Fruit fly (Drosophila melanogaster) whole organism, embryonic: ENCODE data around the gene Tis11.

Experiments used
- Bgb ChIP-seq: fragments of 200-800 bp; sonication (Bioruptor generic); IDR thresholded peaks from 2 replicates; pipeline ENCODE4 v1.3.6; 2022; ENCODE audit warnings: missing biosample characterization, missing genetic modification characterization; ENCODE audit not compliant: partially characterized antibody
- BtbVII ChIP-seq: fragments of 200-800 bp; sonication (Bioruptor generic); optimal IDR thresholded peaks from 3 replicates; lab custom pipeline; 2017; ENCODE audit warnings: missing biosample characterization, mild to moderate bottlenecking, missing genetic modification characterization
- CG10321 ChIP-seq: fragments of 200-800 bp; sonication (Bioruptor generic); IDR thresholded peaks from 2 replicates; pipeline ENCODE4 v1.3.6; 2022; ENCODE audit warnings: missing biosample characterization, missing genetic modification characterization
- CG10543 ChIP-seq: fragments of 200-800 bp; sonication (Bioruptor generic); optimal IDR thresholded peaks from 3 replicates; lab custom pipeline; 2017; ENCODE audit warnings: missing biosample characterization, mild to moderate bottlenecking, missing genetic modification characterization, moderate library complexity
- CG10654 ChIP-seq: fragments of 200-800 bp; sonication (Bioruptor generic); optimal IDR thresholded peaks from 2 replicates; lab custom pipeline; 2016; ENCODE audit warnings: missing biosample characterization, missing genetic modification characterization
- CG11093 ChIP-seq: fragments of 200-800 bp; sonication (Bioruptor generic); IDR thresholded peaks from 3 replicates; pipeline ENCODE4 v1.3.6; 2022; ENCODE audit warnings: missing biosample characterization, missing genetic modification characterization
- CG12155 ChIP-seq: fragments of 200-800 bp; sonication (Bioruptor generic); optimal IDR thresholded peaks from 3 replicates; lab custom pipeline; 2016; ENCODE audit warnings: missing biosample characterization, missing genetic modification characterization
- CG12391 ChIP-seq: fragments of 200-800 bp; sonication (Bioruptor generic); optimal IDR thresholded peaks from 3 replicates; lab custom pipeline; 2018; ENCODE audit warnings: missing biosample characterization, mild to moderate bottlenecking, missing genetic modification characterization, moderate library complexity
- CG12744 ChIP-seq: fragments of 200-800 bp; sonication (Bioruptor generic); optimal IDR thresholded peaks from 2 replicates; lab custom pipeline; 2016; ENCODE audit warnings: missing biosample characterization, missing genetic modification characterization
- CG16779 ChIP-seq: fragments of 200-800 bp; sonication (Bioruptor generic); IDR thresholded peaks from 2 replicates; pipeline ENCODE4 v1.3.6; 2022; ENCODE audit warnings: missing biosample characterization, missing genetic modification characterization
- CG1792 ChIP-seq: fragments of 200-800 bp; sonication (Bioruptor generic); optimal IDR thresholded peaks from 2 replicates; lab custom pipeline; 2016; ENCODE audit warnings: missing biosample characterization, missing genetic modification characterization
- CG33213 ChIP-seq: fragments of 200-800 bp; sonication (Bioruptor generic); optimal IDR thresholded peaks from 3 replicates; lab custom pipeline; 2016; ENCODE audit warnings: missing biosample characterization, missing genetic modification characterization
- CG34376 ChIP-seq: fragments of 200-800 bp; sonication (Bioruptor generic); optimal IDR thresholded peaks from 2 replicates; lab custom pipeline; 2018; ENCODE audit warnings: missing biosample characterization, mild to moderate bottlenecking, missing genetic modification characterization
- CG4424 ChIP-seq: fragments of 200-800 bp; sonication (Bioruptor generic); optimal IDR thresholded peaks from 3 replicates; lab custom pipeline; 2016; ENCODE audit warnings: missing biosample characterization, missing genetic modification characterization
- CG4707 ChIP-seq: fragments of 200-800 bp; sonication (Bioruptor generic); optimal IDR thresholded peaks from 2 replicates; lab custom pipeline; 2018; ENCODE audit warnings: missing biosample characterization, mild to moderate bottlenecking, missing genetic modification characterization, moderate library complexity
- CG6254 ChIP-seq: fragments of 200-800 bp; sonication (Bioruptor generic); optimal IDR thresholded peaks from 3 replicates; lab custom pipeline; 2017; ENCODE audit warnings: mild to moderate bottlenecking, missing biosample characterization, missing genetic modification reagents, missing genetic modification characterization
- CG6791 ChIP-seq: fragments of 200-800 bp; sonication (Bioruptor generic); IDR thresholded peaks from 3 replicates; pipeline ENCODE4 v1.3.6; 2022; ENCODE audit warnings: missing biosample characterization, missing genetic modification characterization; ENCODE audit not compliant: partially characterized antibody
- CG8089 ChIP-seq: fragments of 200-800 bp; sonication (Bioruptor generic); optimal IDR thresholded peaks from 3 replicates; lab custom pipeline; 2016; ENCODE audit warnings: missing biosample characterization, missing genetic modification characterization
- CG9817 ChIP-seq: fragments of 200-800 bp; sonication (Bioruptor generic); optimal IDR thresholded peaks from 2 replicates; lab custom pipeline; 2018; ENCODE audit warnings: missing biosample characterization, mild to moderate bottlenecking, missing genetic modification characterization, moderate library complexity
- CHES-1-like ChIP-seq: fragments of 200-800 bp; sonication (Bioruptor generic); optimal IDR thresholded peaks from 2 replicates; lab custom pipeline; 2016; ENCODE audit warnings: missing biosample characterization, missing genetic modification characterization
- CkIIα-i1 ChIP-seq: fragments of 200-800 bp; sonication (Bioruptor generic); IDR thresholded peaks from 2 replicates; pipeline ENCODE4 v1.3.6; 2022; ENCODE audit warnings: missing biosample characterization, missing genetic modification characterization
- Deaf1 ChIP-seq: fragments of 200-800 bp; optimal IDR thresholded peaks from 3 replicates; lab custom pipeline; 2019; ENCODE audit warnings: missing biosample characterization, mild to moderate bottlenecking, missing genetic modification characterization, moderate library complexity
- E2f1 ChIP-seq: fragments of 200-800 bp; sonication (Bioruptor generic); IDR thresholded peaks from 2 replicates; pipeline ENCODE4 v1.3.6; 2022; ENCODE audit warnings: missing biosample characterization, missing genetic modification characterization
- ERR ChIP-seq: fragments of 200-800 bp; sonication (Bioruptor generic); optimal IDR thresholded peaks from 2 replicates; lab custom pipeline; 2016; ENCODE audit warnings: missing biosample characterization, missing genetic modification characterization
- HLH3B ChIP-seq: fragments of 200-800 bp; sonication (Bioruptor generic); IDR thresholded peaks from 2 replicates; pipeline ENCODE4 v1.3.6; 2022; ENCODE audit warnings: missing biosample characterization, missing genetic modification characterization
- Hand ChIP-seq: fragments of 200-800 bp; sonication (Bioruptor generic); optimal IDR thresholded peaks from 2 replicates; lab custom pipeline; 2017; ENCODE audit warnings: mild to moderate bottlenecking, missing biosample characterization, missing genetic modification reagents, missing genetic modification characterization
- Jarid2 ChIP-seq: fragments of 200-800 bp; sonication (Bioruptor generic); optimal IDR thresholded peaks from 3 replicates; lab custom pipeline; 2017; ENCODE audit warnings: mild to moderate bottlenecking, missing biosample characterization, missing genetic modification reagents, missing genetic modification characterization
- Kr ChIP-seq: fragments of 200-800 bp; sonication (Bioruptor generic); optimal IDR thresholded peaks from 2 replicates; lab custom pipeline; 2017; ENCODE audit warnings: missing biosample characterization, mild to moderate bottlenecking, missing genetic modification characterization
- Optix ChIP-seq: fragments of 200-800 bp; sonication (Bioruptor generic); IDR thresholded peaks from 3 replicates; pipeline ENCODE4 v1.3.6; 2022; ENCODE audit warnings: missing biosample characterization, missing genetic modification characterization
- Tbp ChIP-seq: fragments of >200 bp; optimal IDR thresholded peaks from 2 replicates; lab custom pipeline; 2018; ENCODE audit warnings: missing biosample characterization, missing genetic modification characterization
- cg ChIP-seq: fragments of 200-800 bp; sonication (Bioruptor generic); optimal IDR thresholded peaks from 3 replicates; lab custom pipeline; 2019; ENCODE audit warnings: missing biosample characterization, mild to moderate bottlenecking, missing genetic modification characterization, moderate library complexity
- chn ChIP-seq: fragments of 200-800 bp; sonication (Bioruptor generic); optimal IDR thresholded peaks from 2 replicates; lab custom pipeline; 2016; ENCODE audit warnings: missing biosample characterization, missing genetic modification characterization
- crc ChIP-seq: fragments of 200-800 bp; sonication (Bioruptor generic); optimal IDR thresholded peaks from 2 replicates; lab custom pipeline; 2016; ENCODE audit warnings: missing biosample characterization, missing genetic modification characterization
- cwo ChIP-seq: fragments of 200-800 bp; sonication (Bioruptor generic); optimal IDR thresholded peaks from 3 replicates; lab custom pipeline; 2017; ENCODE audit warnings: missing biosample characterization, missing genetic modification characterization, mild to moderate bottlenecking, moderate library complexity, missing genetic modification reagents
- dan ChIP-seq: fragments of 200-800 bp; sonication (Bioruptor generic); IDR thresholded peaks from 2 replicates; pipeline ENCODE4 v1.3.6; 2022; ENCODE audit warnings: missing biosample characterization, missing genetic modification characterization
- dm ChIP-seq: fragments of 200-800 bp; sonication (Bioruptor generic); optimal IDR thresholded peaks from 3 replicates; lab custom pipeline; 2016; ENCODE audit warnings: missing biosample characterization, missing genetic modification characterization
- emc ChIP-seq: fragments of 200-800 bp; sonication (Bioruptor generic); optimal IDR thresholded peaks from 2 replicates; lab custom pipeline; 2016; ENCODE audit warnings: missing biosample characterization, missing genetic modification characterization
- gcm ChIP-seq: fragments of 200-800 bp; sonication (Bioruptor generic); optimal IDR thresholded peaks from 2 replicates; lab custom pipeline; 2019; ENCODE audit warnings: missing biosample characterization, mild to moderate bottlenecking, missing genetic modification characterization, moderate library complexity
- gfzf ChIP-seq: fragments of 200-800 bp; sonication (Bioruptor generic); optimal IDR thresholded peaks from 2 replicates; lab custom pipeline; 2016; ENCODE audit warnings: missing biosample characterization, mild to moderate bottlenecking, missing genetic modification characterization, moderate library complexity
- grn ChIP-seq: fragments of 200-800 bp; sonication (Bioruptor generic); optimal IDR thresholded peaks from 3 replicates; lab custom pipeline; 2017; ENCODE audit warnings: missing biosample characterization, missing genetic modification characterization
- jigr1 ChIP-seq: fragments of 200-800 bp; sonication (Bioruptor generic); IDR thresholded peaks from 3 replicates; pipeline ENCODE4 v1.3.6; 2022; ENCODE audit warnings: missing biosample characterization, missing genetic modification characterization
- jing ChIP-seq: fragments of 200-800 bp; sonication (Bioruptor generic); optimal IDR thresholded peaks from 2 replicates; lab custom pipeline; 2018; ENCODE audit warnings: missing biosample characterization, mild to moderate bottlenecking, missing genetic modification characterization
- kni ChIP-seq: fragments of 200-800 bp; sonication (Bioruptor generic); optimal IDR thresholded peaks from 3 replicates; lab custom pipeline; 2017; ENCODE audit warnings: mild to moderate bottlenecking, missing biosample characterization, missing genetic modification reagents, missing genetic modification characterization
- lmd ChIP-seq: fragments of 200-800 bp; sonication (Bioruptor generic); IDR thresholded peaks from 2 replicates; pipeline ENCODE4 v1.3.6; 2022; ENCODE audit warnings: missing biosample characterization, missing genetic modification characterization
- nom ChIP-seq: fragments of 200-800 bp; sonication (Bioruptor generic); optimal IDR thresholded peaks from 2 replicates; lab custom pipeline; 2017; ENCODE audit warnings: missing biosample characterization, missing genetic modification characterization, mild to moderate bottlenecking, moderate library complexity, missing genetic modification reagents
- pnt ChIP-seq: fragments of 200-800 bp; sonication (Bioruptor generic); optimal IDR thresholded peaks from 3 replicates; lab custom pipeline; 2016; ENCODE audit warnings: missing biosample characterization, missing genetic modification characterization
- pros ChIP-seq: fragments of 200-800 bp; sonication (Bioruptor generic); optimal IDR thresholded peaks from 3 replicates; lab custom pipeline; 2019; ENCODE audit warnings: missing biosample characterization, mild to moderate bottlenecking, missing genetic modification characterization, moderate library complexity
- rib ChIP-seq: fragments of 200-800 bp; sonication (Bioruptor generic); IDR thresholded peaks from 2 replicates; pipeline ENCODE4 v1.3.6; 2022; ENCODE audit warnings: missing biosample characterization, missing genetic modification characterization
- slou ChIP-seq: fragments of 200-800 bp; sonication (Bioruptor generic); optimal IDR thresholded peaks from 3 replicates; lab custom pipeline; 2016; ENCODE audit warnings: missing biosample characterization, missing genetic modification characterization
- sqz ChIP-seq: fragments of 200-800 bp; sonication (Bioruptor generic); optimal IDR thresholded peaks from 3 replicates; lab custom pipeline; 2018; ENCODE audit warnings: missing biosample characterization, mild to moderate bottlenecking, missing genetic modification characterization
- trem ChIP-seq: fragments of 200-800 bp; optimal IDR thresholded peaks from 3 replicates; lab custom pipeline; 2019; ENCODE audit warnings: missing biosample characterization, mild to moderate bottlenecking, missing genetic modification characterization, moderate library complexity
- unc-4 ChIP-seq: fragments of 200-800 bp; sonication (Bioruptor generic); IDR thresholded peaks from 2 replicates; pipeline ENCODE4 v1.3.6; 2022; ENCODE audit warnings: missing biosample characterization, missing genetic modification characterization; ENCODE audit not compliant: partially characterized antibody

The Tis11 gene

dm6 chrX:12668723-12669122 is 9.5 kb downstream of the Tis11 start (continued):
- TF ChIP-seq CG1792 = no peak
- peak; percentile 80 for TF ChIP-seq CG34376 (GFP tag; lab: Kevin White, UChicago)
- no peak for TF ChIP-seq CG6254 (GFP tag; lab: Kevin White, UChicago)
- no peak for TF ChIP-seq CG6791
- peak; percentile 59 for TF ChIP-seq Deaf1 (tag; lab: Kevin White, UChicago)
- TF ChIP-seq CG4424 (GFP tag; lab: Kevin White, UChicago) = no peak
- TF ChIP-seq Jarid2 (GFP tag; lab: Kevin White, UChicago) = no peak
- TF ChIP-seq trem (tag; lab: Kevin White, UChicago) = no peak
- TF ChIP-seq kni = peak; percentile 21
- TF ChIP-seq grn = peak; percentile 80
- no peak for TF ChIP-seq CG8089 (GFP tag; lab: Kevin White, UChicago)
- no peak for TF ChIP-seq CG33213 (GFP tag; lab: Kevin White, UChicago)
- no peak for TF ChIP-seq gfzf (GFP tag; lab: Kevin White, UChicago)
- no peak for TF ChIP-seq lmd (GFP tag; lab: Robert Waterston, UW)
- TF ChIP-seq CG12391 (tag; lab: Kevin White, UChicago) = no peak
- TF ChIP-seq dm (GFP tag; lab: Kevin White, UChicago) = no peak
- TF ChIP-seq BtbVII (GFP tag; lab: Kevin White, UChicago) = no peak
- TF ChIP-seq cwo (GFP tag; lab: Kevin White, UChicago) = peak; percentile 66
- no peak for TF ChIP-seq Bgb (GFP tag; lab: Robert Waterston, UW)
- TF ChIP-seq crc (GFP tag; lab: Kevin White, UChicago) = no peak
- no peak for TF ChIP-seq dan (GFP tag; lab: Robert Waterston, UW)
- no peak for TF ChIP-seq CG11093 (GFP tag; lab: Robert Waterston, UW)
- no peak for TF ChIP-seq CG9817
- peak; percentile 33; the same call in 1 of the 2 replicates for TF ChIP-seq rib (GFP tag; lab: Robert Waterston, UW)
- TF ChIP-seq CG10543 (GFP tag; lab: Kevin White, UChicago) = peak; percentile 80
- TF ChIP-seq sqz (GFP tag; lab: Kevin White, UChicago) = peak; percentile 60
- TF ChIP-seq pnt (GFP tag; lab: Kevin White, UChicago) = no peak
- peak; percentile 43 for TF ChIP-seq cg (GFP tag; lab: Kevin White, UChicago)
- TF ChIP-seq CkIIα-i1 (GFP tag; lab: Robert Waterston, UW) = no peak
- no peak for TF ChIP-seq HLH3B
- no peak for TF ChIP-seq Kr (GFP tag; lab: Kevin White, UChicago)
- no peak for TF ChIP-seq CG10654 (GFP tag; lab: Kevin White, UChicago)
- no peak for TF ChIP-seq Tbp (GFP tag; lab: Kevin White, UChicago)
- no peak for TF ChIP-seq jigr1
- no peak for TF ChIP-seq gcm
- TF ChIP-seq nom = no peak
- no peak for TF ChIP-seq CG12155
- no peak for TF ChIP-seq slou (GFP tag; lab: Kevin White, UChicago)
- TF ChIP-seq CHES-1-like (GFP tag; lab: Kevin White, UChicago) = no peak
- TF ChIP-seq CG10321 = no peak
- TF ChIP-seq chn (GFP tag; lab: Kevin White, UChicago) = no peak
- TF ChIP-seq unc-4 (GFP tag; lab: Robert Waterston, UW) = no peak
- TF ChIP-seq pros = peak; percentile 20
- no peak for TF ChIP-seq E2f1 (GFP tag; lab: Robert Waterston, UW)
- no peak for TF ChIP-seq CG12744 (GFP tag; lab: Kevin White, UChicago)
- no peak for TF ChIP-seq CG4707
- TF ChIP-seq Hand (GFP tag; lab: Kevin White, UChicago) = no peak
- TF ChIP-seq Optix (GFP tag; lab: Robert Waterston, UW) = no peak
- TF ChIP-seq CG16779 = no peak
- TF ChIP-seq emc (GFP tag; lab: Kevin White, UChicago) = no peak
- TF ChIP-seq ERR (GFP tag; lab: Kevin White, UChicago) = peak; percentile 94
- no peak for TF ChIP-seq jing
